Fruit fly (Drosophila melanogaster) whole organism, prepupa: ENCODE results near the gene CG14693.

ENCODE experiments used
- CG11762 ChIP-seq: fragments of 200-800 bp; sonication (Bioruptor generic); optimal IDR thresholded peaks from 3 replicates; lab custom pipeline; 2016; ENCODE audit warnings: missing biosample characterization, missing genetic modification characterization; ENCODE audit not compliant: insufficient read depth
- CG3032 ChIP-seq: fragments of 200-800 bp; optimal IDR thresholded peaks from 2 replicates; lab custom pipeline; 2019; ENCODE audit warnings: missing biosample characterization, mild to moderate bottlenecking, missing genetic modification characterization, moderate library complexity
- CG3919 ChIP-seq: fragments of 200-800 bp; sonication (Bioruptor generic); optimal IDR thresholded peaks from 3 replicates; lab custom pipeline; 2016; ENCODE audit warnings: missing biosample characterization, missing genetic modification characterization
- CG7368 ChIP-seq: fragments of 200-800 bp; sonication (Bioruptor generic); optimal IDR thresholded peaks from 3 replicates; lab custom pipeline; 2016; ENCODE audit warnings: missing biosample characterization, missing genetic modification characterization
- CG9139 ChIP-seq: fragments of 200-800 bp; sonication (Bioruptor generic); optimal IDR thresholded peaks from 3 replicates; lab custom pipeline; 2017; ENCODE audit warnings: missing biosample characterization, mild to moderate bottlenecking, missing genetic modification characterization
- Eip93F ChIP-seq: fragments of 200-800 bp; sonication (Bioruptor generic); optimal IDR thresholded peaks from 2 replicates; lab custom pipeline; 2016; ENCODE audit warnings: missing biosample characterization, mild to moderate bottlenecking, missing genetic modification characterization
- Ets96B ChIP-seq: fragments of 200-800 bp; optimal IDR thresholded peaks from 2 replicates; lab custom pipeline; 2019; ENCODE audit warnings: missing biosample characterization, mild to moderate bottlenecking, missing genetic modification characterization, moderate library complexity
- Lpt ChIP-seq: fragments of 200-800 bp; sonication (Bioruptor generic); optimal IDR thresholded peaks from 3 replicates; lab custom pipeline; 2016; ENCODE audit warnings: missing biosample characterization, missing genetic modification characterization
- Met ChIP-seq: fragments of 200-800 bp; sonication (Bioruptor generic); optimal IDR thresholded peaks from 3 replicates; lab custom pipeline; 2016; ENCODE audit warnings: missing biosample characterization, missing genetic modification characterization
- Sox102F ChIP-seq: fragments of 200-800 bp; sonication (Bioruptor generic); optimal IDR thresholded peaks from 2 replicates; lab custom pipeline; 2016; ENCODE audit warnings: missing biosample characterization, mild to moderate bottlenecking, missing genetic modification characterization
- dsx ChIP-seq: fragments of 200-800 bp; optimal IDR thresholded peaks from 3 replicates; lab custom pipeline; 2019; ENCODE audit warnings: missing biosample characterization, mild to moderate bottlenecking, missing genetic modification characterization, moderate library complexity; ENCODE audit not compliant: poor library complexity, severe bottlenecking
- eg ChIP-seq: fragments of 200-800 bp; sonication (Bioruptor generic); IDR thresholded peaks from 3 replicates; pipeline ENCODE4 v1.3.6; 2022; ENCODE audit warnings: missing biosample characterization, missing genetic modification characterization
- fkh ChIP-seq: fragments of 200-800 bp; sonication (Bioruptor generic); optimal IDR thresholded peaks from 3 replicates; lab custom pipeline; 2017; ENCODE audit warnings: missing biosample characterization, mild to moderate bottlenecking, missing genetic modification characterization, moderate library complexity
- svp ChIP-seq: fragments of 200-800 bp; sonication (Bioruptor generic); peaks from one replicate; lab custom pipeline; 2016; ENCODE audit warnings: missing biosample characterization, missing genetic modification characterization

DNA sequence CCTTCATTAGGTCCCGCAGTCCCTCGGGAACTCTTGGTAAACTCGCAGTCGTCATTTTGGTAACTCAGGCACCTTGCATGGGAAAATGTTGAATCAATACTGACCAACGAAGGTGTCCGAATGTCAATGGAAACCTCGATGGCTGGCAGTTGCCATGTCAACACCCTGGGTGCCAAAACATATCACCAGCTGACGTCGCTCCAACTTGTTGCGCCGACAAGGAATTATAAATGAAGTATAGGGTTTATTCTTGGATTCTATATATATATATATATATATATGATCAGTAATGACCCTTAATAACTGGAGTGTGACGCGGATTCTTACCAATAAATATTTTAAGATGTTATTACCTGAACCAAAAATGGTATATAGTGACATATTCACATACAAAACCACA is 11.0 kb downstream of the CG14693 start, which contains the start of gene CG14692:
- TF ChIP-seq Sox102F (GFP tag; lab: Kevin White, UChicago) (no peak), Ets96B (tag; lab: Kevin White, UChicago) (no peak), CG11762 (GFP tag; lab: Kevin White, UChicago) (no peak), fkh (GFP tag; lab: Kevin White, UChicago) (no peak), CG3919 (no peak), Eip93F (GFP tag; lab: Kevin White, UChicago) (no peak), CG9139 (no peak), Lpt (GFP tag; lab: Kevin White, UChicago) (no peak), dsx (no peak), svp (GFP tag; lab: Kevin White, UChicago) (no peak), CG7368 (GFP tag; lab: Kevin White, UChicago) (no peak), eg (GFP tag; lab: Robert Waterston, UW) (no peak), CG3032 (tag; lab: Kevin White, UChicago) (no peak), Met (GFP tag; lab: Kevin White, UChicago) (no peak)
